Worm (Caenorhabditis elegans) whole organism, L2 larva: ENCODE measurements around the gene W03G1.2.

Experiments used
- C34F6.9 ChIP-seq: fragments of 150-350 bp; optimal IDR thresholded peaks from 2 replicates; lab custom pipeline; 2014; ENCODE audit warnings: missing biosample characterization, missing genetic modification characterization
- F13H6.1 ChIP-seq: sonication (generic microtip); optimal IDR thresholded peaks from 2 replicates; lab custom pipeline; 2016; ENCODE audit warnings: missing genetic modification characterization, missing compliant biosample characterization
- R02D3.7 ChIP-seq: fragments of 150-350 bp; optimal IDR thresholded peaks from 2 replicates; lab custom pipeline; 2014; ENCODE audit warnings: missing biosample characterization, missing genetic modification characterization
- ZK546.5 ChIP-seq: sonication (generic microtip); optimal IDR thresholded peaks from 2 replicates; lab custom pipeline; 2017; ENCODE audit warnings: missing biosample characterization, missing genetic modification characterization
- alr-1 ChIP-seq: fragments of 150-350 bp; optimal IDR thresholded peaks from 2 replicates; lab custom pipeline; 2014; ENCODE audit warnings: missing biosample characterization, missing genetic modification characterization
- ama-1 ChIP-seq: fragments of 150-350 bp; optimal IDR thresholded peaks from 2 replicates; lab custom pipeline; 2018; ENCODE audit warnings: inconsistent platforms
- blmp-1 ChIP-seq: sonication (generic microtip); optimal IDR thresholded peaks from 2 replicates; lab custom pipeline; 2017; ENCODE audit warnings: missing genetic modification characterization, mild to moderate bottlenecking, missing compliant biosample characterization, antibody characterized with exemption, moderate library complexity; ENCODE audit not compliant: insufficient read depth
- ceh-82 ChIP-seq: fragments of 150-350 bp; optimal IDR thresholded peaks from 2 replicates; lab custom pipeline; 2014; ENCODE audit warnings: missing biosample characterization, missing genetic modification characterization
- crh-2 ChIP-seq: sonication (generic microtip); optimal IDR thresholded peaks from 2 replicates; lab custom pipeline; 2017; ENCODE audit warnings: missing biosample characterization, missing genetic modification characterization
- dmd-4 ChIP-seq: sonication (generic microtip); optimal IDR thresholded peaks from 2 replicates; lab custom pipeline; 2017; ENCODE audit warnings: missing biosample characterization, missing genetic modification characterization
- egl-27 ChIP-seq: sonication (generic microtip); optimal IDR thresholded peaks from 3 replicates; lab custom pipeline; 2017; ENCODE audit warnings: missing biosample characterization, missing genetic modification reagents, missing genetic modification characterization
- elt-1 ChIP-seq: fragments of 150-350 bp; optimal IDR thresholded peaks from 2 replicates; lab custom pipeline; 2014; ENCODE audit warnings: missing biosample characterization, missing genetic modification characterization
- elt-3 ChIP-seq: sonication (generic microtip); optimal IDR thresholded peaks from 2 replicates; lab custom pipeline; 2017; ENCODE audit warnings: missing biosample characterization, missing genetic modification characterization
- gmeb-1 ChIP-seq: fragments of 150-350 bp; optimal IDR thresholded peaks from 2 replicates; lab custom pipeline; 2014; ENCODE audit warnings: missing biosample characterization, missing genetic modification characterization
- lin-11 ChIP-seq: fragments of 150-350 bp; sonication (generic microtip); optimal IDR thresholded peaks from 2 replicates; lab custom pipeline; 2014; ENCODE audit warnings: missing biosample characterization, missing genetic modification characterization, inconsistent platforms, mixed read lengths
- lin-13 ChIP-seq: fragments of 150-350 bp; optimal IDR thresholded peaks from 2 replicates; lab custom pipeline; 2014; ENCODE audit warnings: missing biosample characterization, missing genetic modification reagents, missing genetic modification characterization
- lin-39 ChIP-seq: fragments of 150-350 bp; optimal IDR thresholded peaks from 2 replicates; lab custom pipeline; 2014; ENCODE audit warnings: missing biosample characterization, missing genetic modification reagents, missing genetic modification characterization
- lsy-2 ChIP-seq, 2 experiments: fragments of 150-350 bp in 1 of 2; sonication (generic microtip) in 1 of 2; optimal IDR thresholded peaks; 2 replicates each; lab custom pipeline; 2014 to 2017; ENCODE audit warnings: missing biosample characterization in 2 of 2, missing genetic modification characterization in 2 of 2
- mbf-1 ChIP-seq: sonication (generic microtip); optimal IDR thresholded peaks from 2 replicates; lab custom pipeline; 2017; ENCODE audit warnings: missing biosample characterization, missing genetic modification characterization
- mdl-1 ChIP-seq, 2 experiments: fragments of 150-350 bp in 1 of 2; sonication (generic microtip) in 1 of 2; optimal IDR thresholded peaks; 2 replicates each; lab custom pipeline; 2017; ENCODE audit warnings: missing biosample characterization in 2 of 2, missing genetic modification characterization in 2 of 2
- nhr-10 ChIP-seq: sonication (generic microtip); optimal IDR thresholded peaks from 2 replicates; lab custom pipeline; 2017; ENCODE audit warnings: missing biosample characterization, missing genetic modification characterization
- nhr-11 ChIP-seq: fragments of 150-350 bp; optimal IDR thresholded peaks from 2 replicates; lab custom pipeline; 2014; ENCODE audit warnings: missing biosample characterization, missing genetic modification characterization
- nhr-12 ChIP-seq: fragments of 150-350 bp; optimal IDR thresholded peaks from 2 replicates; lab custom pipeline; 2014; ENCODE audit warnings: missing biosample characterization, missing genetic modification characterization
- nhr-129 ChIP-seq: fragments of 150-350 bp; optimal IDR thresholded peaks from 2 replicates; lab custom pipeline; 2014; ENCODE audit warnings: missing biosample characterization, missing genetic modification characterization
- nhr-21 ChIP-seq: fragments of 150-350 bp; optimal IDR thresholded peaks from 2 replicates; lab custom pipeline; 2014; ENCODE audit warnings: missing biosample characterization, missing genetic modification characterization
- nhr-23 ChIP-seq: fragments of 150-350 bp; optimal IDR thresholded peaks from 2 replicates; lab custom pipeline; 2014; ENCODE audit warnings: missing biosample characterization, missing genetic modification reagents, missing genetic modification characterization
- nhr-25 ChIP-seq: fragments of 150-350 bp; sonication (generic microtip); optimal IDR thresholded peaks from 3 replicates; lab custom pipeline; 2014; ENCODE audit warnings: missing biosample characterization, missing genetic modification characterization
- nhr-6 ChIP-seq: fragments of 150-350 bp; optimal IDR thresholded peaks from 2 replicates; lab custom pipeline; 2014; ENCODE audit warnings: missing biosample characterization, missing genetic modification characterization
- peb-1 ChIP-seq: fragments of 150-350 bp; optimal IDR thresholded peaks from 2 replicates; lab custom pipeline; 2014; ENCODE audit warnings: missing biosample characterization, missing genetic modification characterization
- sem-4 ChIP-seq: fragments of 150-350 bp; optimal IDR thresholded peaks from 2 replicates; lab custom pipeline; 2014; ENCODE audit warnings: missing biosample characterization, missing genetic modification reagents, missing genetic modification characterization
- skn-1 ChIP-seq: sonication (generic microtip); optimal IDR thresholded peaks from 2 replicates; lab custom pipeline; 2017; ENCODE audit warnings: missing biosample characterization, missing genetic modification characterization
- sma-3 ChIP-seq: sonication (generic microtip); optimal IDR thresholded peaks from 2 replicates; lab custom pipeline; 2016; ENCODE audit warnings: missing genetic modification reagents, missing genetic modification characterization, missing compliant biosample characterization
- sma-9 ChIP-seq, 2 experiments: fragments of 150-350 bp in 1 of 2; sonication (generic microtip) in 1 of 2; optimal IDR thresholded peaks; 2 replicates each; lab custom pipeline; 2014 to 2016; ENCODE audit warnings: missing genetic modification characterization in 2 of 2, mild to moderate bottlenecking in 1 of 2, missing biosample characterization in 1 of 2, missing compliant biosample characterization in 1 of 2, missing genetic modification reagents in 1 of 2, moderate library complexity in 1 of 2
- snpc-4 ChIP-seq: fragments of 150-350 bp; optimal IDR thresholded peaks from 2 replicates; lab custom pipeline; 2014; ENCODE audit warnings: missing biosample characterization, missing genetic modification characterization
- unc-55 ChIP-seq: fragments of 150-350 bp; sonication (generic microtip); optimal IDR thresholded peaks from 3 replicates; lab custom pipeline; 2014; ENCODE audit warnings: missing biosample characterization, missing genetic modification reagents, missing genetic modification characterization
- unc-62 ChIP-seq: fragments of 150-350 bp; optimal IDR thresholded peaks from 2 replicates; lab custom pipeline; 2014; ENCODE audit warnings: missing biosample characterization, missing genetic modification reagents, missing genetic modification characterization
- zag-1 ChIP-seq: fragments of 150-350 bp; optimal IDR thresholded peaks from 2 replicates; lab custom pipeline; 2014; ENCODE audit warnings: missing biosample characterization, missing genetic modification characterization
- ztf-1 ChIP-seq: fragments of 200-800 bp; sonication (Bioruptor generic); conservative IDR thresholded peaks from 2 replicates; pipeline ENCODE4 v1.3.6; 2022; ENCODE audit warnings: missing genetic modification characterization, missing compliant biosample characterization
- ztf-11 ChIP-seq: sonication (generic microtip); optimal IDR thresholded peaks from 2 replicates; lab custom pipeline; 2017; ENCODE audit warnings: missing biosample characterization, missing genetic modification characterization
- ztf-4 ChIP-seq: fragments of 150-350 bp; optimal IDR thresholded peaks from 2 replicates; lab custom pipeline; 2014; ENCODE audit warnings: missing biosample characterization, missing genetic modification characterization

The W03G1.2 gene

ce11 chrIV:524352-524751, at the start of gene W03G1.2:
W03G1.2 (plus strand) TSS chrIV:524652.
- no peak for TF ChIP-seq nhr-12
- TF ChIP-seq unc-55 = no peak
- no peak for TF ChIP-seq elt-3 (tag; lab: Kevin White, UChicago)
- TF ChIP-seq alr-1 (tag; lab: Kevin White, UChicago) = no peak
- no peak for TF ChIP-seq ztf-11
- TF ChIP-seq sma-3 (GFP tag; lab: Kevin White, UChicago) = no peak
- no peak for TF ChIP-seq C34F6.9 (tag; lab: Kevin White, UChicago)
- TF ChIP-seq snpc-4 (tag; lab: Kevin White, UChicago) = no peak
- no peak for TF ChIP-seq sma-9 (GFP tag; optimal IDR thresholded peaks at IDR 0.05; lab: Kevin White, UChicago)
- TF ChIP-seq sma-9 (tag; optimal IDR thresholded peaks at IDR 0.05; lab: Kevin White, UChicago) = no peak
- TF ChIP-seq mbf-1 (tag; lab: Kevin White, UChicago) = no peak
- TF ChIP-seq lin-39 = no peak
- no peak for TF ChIP-seq egl-27 (tag; lab: Kevin White, UChicago)
- TF ChIP-seq nhr-23 = no peak
- no peak for TF ChIP-seq nhr-25
- TF ChIP-seq sem-4 (tag; lab: Kevin White, UChicago) = no peak
- TF ChIP-seq unc-62 (GFP tag; lab: Kevin White, UChicago) = no peak
- no peak for TF ChIP-seq dmd-4 (tag; lab: Kevin White, UChicago)
- TF ChIP-seq mdl-1 (tag; optimal IDR thresholded peaks at IDR 0.05; lab: Kevin White, UChicago) = no peak
- no peak for TF ChIP-seq nhr-11

- no peak for TF ChIP-seq alr-1 (tag; lab: Kevin White, UChicago)
- TF ChIP-seq, all 48 proteins: peak for 0
These were observed 43.4 kb upstream of the W03G1.2 start, which contains the start of gene npr-37 for ce11 chrIV:481067-481466. npr-37 (minus strand) TSS chrIV:481167.

ce11 chrIV:484004-484403, 40.4 kb upstream of the W03G1.2 start:
- TF ChIP-seq unc-62 (GFP tag; lab: Kevin White, UChicago) = no peak
- TF ChIP-seq nhr-25 = no peak
- no peak for TF ChIP-seq skn-1 (tag; lab: Kevin White, UChicago)
- TF ChIP-seq nhr-11 = no peak
- no peak for TF ChIP-seq elt-1 (tag; lab: Kevin White, UChicago)
- TF ChIP-seq lin-11 (tag; lab: Kevin White, UChicago) = no peak

ce11 chrIV:484768-485167, 39.7 kb upstream of the W03G1.2 start:
- TF ChIP-seq nhr-25 (no peak), lin-13 (GFP tag; lab: Kevin White, UChicago) (no peak), lin-11 (tag; lab: Kevin White, UChicago) (no peak), C34F6.9 (tag; lab: Kevin White, UChicago) (no peak), nhr-6 (tag; lab: Kevin White, UChicago) (no peak), F13H6.1 (no peak), zag-1 (tag; lab: Kevin White, UChicago) (no peak), nhr-21 (tag; lab: Kevin White, UChicago) (no peak), ama-1 (lab: Kevin White, UChicago) (no peak), lsy-2 (tag; optimal IDR thresholded peaks at IDR 0.05; lab: Kevin White, UChicago) (no peak), peb-1 (tag; lab: Kevin White, UChicago) (no peak), nhr-129 (tag; lab: Kevin White, UChicago) (no peak), ztf-4 (tag; lab: Kevin White, UChicago) (no peak), dmd-4 (tag; lab: Kevin White, UChicago) (no peak), blmp-1 (tag; lab: Kevin White, UChicago) (no peak), mdl-1 (tag; optimal IDR thresholded peaks at IDR 0.05; lab: Kevin White, UChicago) (no peak), ceh-82 (tag; lab: Kevin White, UChicago) (no peak), crh-2 (tag; lab: Kevin White, UChicago) (no peak)

- TF ChIP-seq crh-2 (tag; lab: Kevin White, UChicago) (no peak), mdl-1 (tag; optimal IDR thresholded peaks at IDR 0.05; lab: Kevin White, UChicago) (no peak), nhr-129 (tag; lab: Kevin White, UChicago) (no peak), nhr-23 (no peak), skn-1 (tag; lab: Kevin White, UChicago) (no peak), unc-62 (GFP tag; lab: Kevin White, UChicago) (no peak), ZK546.5 (tag; lab: Kevin White, UChicago) (no peak), C34F6.9 (tag; lab: Kevin White, UChicago) (no peak), F13H6.1 (no peak), ztf-1 (GFP tag; lab: Robert Waterston, UW) (no peak), blmp-1 (tag; lab: Kevin White, UChicago) (no peak), nhr-10 (tag; lab: Kevin White, UChicago) (no peak), gmeb-1 (no peak), lin-39 (no peak), R02D3.7 (tag; lab: Kevin White, UChicago) (no peak)
These were observed 27.3 kb upstream of the W03G1.2 start for ce11 chrIV:497155-497554.
